Fruit fly (Drosophila melanogaster) whole organism, adult: Measurements from ENCODE around the gene rols.

Source experiments
- CG11617 ChIP-seq: fragments of 200-800 bp; sonication (Bioruptor generic); optimal IDR thresholded peaks from 2 replicates; lab custom pipeline; 2017; ENCODE audit warnings: mild to moderate bottlenecking, missing biosample characterization, missing genetic modification reagents, missing genetic modification characterization
- CG12768 ChIP-seq: fragments of 200-800 bp; sonication (Bioruptor generic); optimal IDR thresholded peaks from 2 replicates; lab custom pipeline; 2017; ENCODE audit warnings: missing biosample characterization, missing genetic modification characterization, mild to moderate bottlenecking, moderate library complexity, missing genetic modification reagents
- CG14711 ChIP-seq: fragments of 200-800 bp; sonication (Bioruptor generic); optimal IDR thresholded peaks from 2 replicates; lab custom pipeline; 2018; ENCODE audit warnings: missing biosample characterization, mild to moderate bottlenecking, missing genetic modification characterization, moderate library complexity
- CG1620 ChIP-seq: fragments of 200-800 bp; sonication (Bioruptor generic); optimal IDR thresholded peaks from 2 replicates; lab custom pipeline; 2016; ENCODE audit warnings: missing biosample characterization, missing genetic modification characterization
- CG33017 ChIP-seq: fragments of 200-800 bp; sonication (Bioruptor generic); optimal IDR thresholded peaks from 2 replicates; lab custom pipeline; 2018; ENCODE audit warnings: missing biosample characterization, mild to moderate bottlenecking, missing genetic modification characterization, moderate library complexity
- CG5204 ChIP-seq: fragments of 200-800 bp; sonication (Bioruptor generic); optimal IDR thresholded peaks from 2 replicates; lab custom pipeline; 2016; ENCODE audit warnings: missing biosample characterization, missing genetic modification characterization
- CG7045 ChIP-seq: fragments of 200-800 bp; sonication (Bioruptor generic); optimal IDR thresholded peaks from 2 replicates; lab custom pipeline; 2017; ENCODE audit warnings: missing biosample characterization, mild to moderate bottlenecking, missing genetic modification characterization
- CG7101 ChIP-seq: fragments of 200-800 bp; sonication (Bioruptor generic); optimal IDR thresholded peaks from 2 replicates; lab custom pipeline; 2018; ENCODE audit warnings: missing biosample characterization, mild to moderate bottlenecking, missing genetic modification characterization, moderate library complexity
- Clk ChIP-seq: fragments of 200-800 bp; sonication (Bioruptor generic); optimal IDR thresholded peaks from 2 replicates; lab custom pipeline; 2017; ENCODE audit warnings: missing biosample characterization, missing genetic modification characterization
- Crg-1 ChIP-seq: fragments of 200-800 bp; sonication (Bioruptor generic); optimal IDR thresholded peaks from 2 replicates; lab custom pipeline; 2016; ENCODE audit warnings: missing biosample characterization, missing genetic modification characterization
- Hr96 ChIP-seq: fragments of 200-800 bp; sonication (Bioruptor generic); optimal IDR thresholded peaks from 2 replicates; lab custom pipeline; 2016; ENCODE audit warnings: missing biosample characterization, missing genetic modification characterization
- Mnt ChIP-seq: fragments of 200-800 bp; sonication (Bioruptor generic); optimal IDR thresholded peaks from 2 replicates; lab custom pipeline; 2016; ENCODE audit warnings: missing biosample characterization, mild to moderate bottlenecking, missing genetic modification characterization
- bab1 ChIP-seq: fragments of 200-800 bp; sonication (Bioruptor generic); optimal IDR thresholded peaks from 3 replicates; lab custom pipeline; 2019; ENCODE audit warnings: missing biosample characterization, mild to moderate bottlenecking, missing genetic modification characterization, moderate library complexity
- cic ChIP-seq: fragments of 200-800 bp; sonication (Bioruptor generic); optimal IDR thresholded peaks from 2 replicates; lab custom pipeline; 2017; ENCODE audit warnings: missing biosample characterization, mild to moderate bottlenecking, missing genetic modification characterization, moderate library complexity
- cnc ChIP-seq, 2 experiments: fragments of >200 bp; optimal IDR thresholded peaks; 2 replicates each; lab custom pipeline; 2017
- kay ChIP-seq: fragments of 200-800 bp; sonication (Bioruptor generic); peaks from one replicate; lab custom pipeline; 2016; ENCODE audit warnings: missing biosample characterization, missing genetic modification characterization, borderline replicate concordance
- ovo ChIP-seq: fragments of 200-800 bp; sonication (Bioruptor generic); optimal IDR thresholded peaks from 2 replicates; lab custom pipeline; 2016; ENCODE audit warnings: missing biosample characterization, missing genetic modification characterization
- pad ChIP-seq: fragments of 200-800 bp; sonication (Bioruptor generic); optimal IDR thresholded peaks from 3 replicates; lab custom pipeline; 2017; ENCODE audit warnings: missing biosample characterization, missing genetic modification characterization, mild to moderate bottlenecking, moderate library complexity, missing genetic modification reagents
- tj ChIP-seq: fragments of 200-800 bp; sonication (Bioruptor generic); optimal IDR thresholded peaks from 3 replicates; lab custom pipeline; 2017; ENCODE audit warnings: missing biosample characterization, mild to moderate bottlenecking, missing genetic modification characterization, moderate library complexity
- toe ChIP-seq: fragments of 200-800 bp; sonication (Bioruptor generic); optimal IDR thresholded peaks from 2 replicates; lab custom pipeline; 2016; ENCODE audit warnings: missing biosample characterization, missing genetic modification characterization

rols gene

DNA sequence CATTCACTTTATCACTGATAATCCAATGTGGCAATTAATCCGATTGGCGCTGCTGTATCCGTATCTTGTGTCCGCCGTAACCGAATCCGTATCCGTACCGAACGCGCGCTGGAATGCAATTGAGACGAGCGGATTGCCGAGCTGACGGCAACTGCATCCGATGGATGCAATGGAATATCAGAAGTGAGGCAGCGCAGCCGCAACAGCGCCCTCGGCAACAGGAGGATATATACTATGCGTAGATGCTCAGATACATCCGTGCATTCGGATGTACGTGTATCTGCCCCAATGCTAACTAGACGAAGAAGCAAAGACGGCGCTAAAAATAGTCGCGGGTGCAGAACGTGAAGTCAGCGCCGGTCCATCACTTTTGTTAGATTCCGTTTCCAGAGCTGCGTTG lies at the start of gene rols:
TSS of gene rols (minus strand) at position 101 of the 400 bp plus-strand sequence.
- TF ChIP-seq CG14711 (tag; lab: Kevin White, UChicago) (no peak), bab1 (no peak), CG33017 (tag; lab: Kevin White, UChicago) (no peak), Clk (GFP tag; lab: Kevin White, UChicago) (no peak), pad (no peak), CG12768 (GFP tag; lab: Kevin White, UChicago) (no peak)

- TF ChIP-seq toe (GFP tag; lab: Kevin White, UChicago), result no peak
- TF ChIP-seq CG11617 (GFP tag; lab: Kevin White, UChicago), result no peak
- TF ChIP-seq CG5204, result no peak
- TF ChIP-seq CG7101 (tag; lab: Kevin White, UChicago), result no peak
- TF ChIP-seq ovo (GFP tag; lab: Kevin White, UChicago), result no peak
- no peak for TF ChIP-seq Crg-1 (GFP tag; lab: Kevin White, UChicago)
- TF ChIP-seq CG7045 (GFP tag; lab: Kevin White, UChicago), result no peak
- TF ChIP-seq Clk (GFP tag; lab: Kevin White, UChicago), result no peak
- no peak for TF ChIP-seq Mnt (GFP tag; lab: Kevin White, UChicago)
- no peak for TF ChIP-seq CG33017 (tag; lab: Kevin White, UChicago)
- no peak for TF ChIP-seq cic (GFP tag; lab: Kevin White, UChicago)
- no peak for TF ChIP-seq CG12768 (GFP tag; lab: Kevin White, UChicago)
- no peak for TF ChIP-seq tj (GFP tag; lab: Kevin White, UChicago)
- TF ChIP-seq CG1620 (GFP tag; lab: Kevin White, UChicago), result no peak
- TF ChIP-seq Hr96 (GFP tag; lab: Kevin White, UChicago), result no peak
These were observed 49.5 kb upstream of the rols start for dm6 chr3L:12114188-12114587.

dm6 chr3L:12113589-12113988 lies 48.9 kb upstream of the rols start:
- TF ChIP-seq Mnt (GFP tag; lab: Kevin White, UChicago) (no peak), bab1 (no peak), cic (GFP tag; lab: Kevin White, UChicago) (no peak), kay (no peak), Crg-1 (GFP tag; lab: Kevin White, UChicago) (no peak), Hr96 (GFP tag; lab: Kevin White, UChicago) (no peak)

dm6 chr3L:12112967-12113366 lies 48.3 kb upstream of the rols start:
- no peak for TF ChIP-seq CG33017 (tag; lab: Kevin White, UChicago)

- TF ChIP-seq CG5204 (no peak), Crg-1 (GFP tag; lab: Kevin White, UChicago) (no peak), cnc (optimal IDR thresholded peaks at IDR 0.05; lab: Kevin White, UChicago) (no peak), toe (GFP tag; lab: Kevin White, UChicago) (no peak), pad (peak; percentile 42), CG14711 (tag; lab: Kevin White, UChicago) (peak; percentile 61), Clk (GFP tag; lab: Kevin White, UChicago) (no peak), bab1 (peak; percentile 58), tj (GFP tag; lab: Kevin White, UChicago) (peak; percentile 99), CG12768 (GFP tag; lab: Kevin White, UChicago) (no peak), CG11617 (GFP tag; lab: Kevin White, UChicago) (peak; percentile 24), CG7101 (tag; lab: Kevin White, UChicago) (peak; percentile 40)
These were observed 46.7 kb upstream of the rols start for dm6 chr3L:12111081-12111958.

dm6 chr3L:12109045-12109632 lies 44.5 kb upstream of the rols start:
- TF ChIP-seq Crg-1 (GFP tag; lab: Kevin White, UChicago) (no peak), ovo (GFP tag; lab: Kevin White, UChicago) (no peak), CG33017 (tag; lab: Kevin White, UChicago) (no peak), cic (GFP tag; lab: Kevin White, UChicago) (no peak), Hr96 (GFP tag; lab: Kevin White, UChicago) (no peak), pad (no peak), CG12768 (GFP tag; lab: Kevin White, UChicago) (no peak), kay (no peak), cnc (optimal IDR thresholded peaks at IDR 0.05; lab: Kevin White, UChicago) (no peak), CG5204 (no peak), tj (GFP tag; lab: Kevin White, UChicago) (no peak), CG7101 (tag; lab: Kevin White, UChicago) (no peak), bab1 (no peak), CG14711 (tag; lab: Kevin White, UChicago) (no peak), Mnt (GFP tag; lab: Kevin White, UChicago) (no peak), Clk (GFP tag; lab: Kevin White, UChicago) (no peak), CG7045 (GFP tag; lab: Kevin White, UChicago) (no peak), CG11617 (GFP tag; lab: Kevin White, UChicago) (no peak), toe (GFP tag; lab: Kevin White, UChicago) (no peak)
